Fruit fly (Drosophila melanogaster) whole organism, embryonic: ENCODE data around the gene mei-218.

Experiments
- CG10979 ChIP-seq: fragments of 200-800 bp; sonication (Bioruptor generic); optimal IDR thresholded peaks from 2 replicates; lab custom pipeline; 2018; ENCODE audit warnings: missing biosample characterization, mild to moderate bottlenecking, missing genetic modification characterization, moderate library complexity
- CG15011 ChIP-seq: fragments of 200-800 bp; sonication (Bioruptor generic); optimal IDR thresholded peaks from 3 replicates; lab custom pipeline; 2018; ENCODE audit warnings: missing biosample characterization, mild to moderate bottlenecking, missing genetic modification characterization
- CG15269 ChIP-seq: fragments of 200-800 bp; sonication (Bioruptor generic); optimal IDR thresholded peaks from 2 replicates; lab custom pipeline; 2018; ENCODE audit warnings: missing biosample characterization, mild to moderate bottlenecking, missing genetic modification characterization, moderate library complexity
- CG15696 ChIP-seq: fragments of 200-800 bp; sonication (Bioruptor generic); optimal IDR thresholded peaks from 2 replicates; lab custom pipeline; 2019; ENCODE audit warnings: missing biosample characterization, mild to moderate bottlenecking, missing genetic modification characterization, moderate library complexity
- CG17385 ChIP-seq: fragments of 200-800 bp; sonication (Bioruptor generic); optimal IDR thresholded peaks from 3 replicates; lab custom pipeline; 2018; ENCODE audit warnings: missing biosample characterization, mild to moderate bottlenecking, missing genetic modification characterization
- CG2875 ChIP-seq: fragments of 200-800 bp; sonication (Bioruptor generic); optimal IDR thresholded peaks from 2 replicates; lab custom pipeline; 2017; ENCODE audit warnings: missing biosample characterization, mild to moderate bottlenecking, missing genetic modification characterization, missing genetic modification reagents
- CG2889 ChIP-seq: fragments of 200-800 bp; sonication (Bioruptor generic); IDR thresholded peaks from 3 replicates; pipeline ENCODE4 v1.3.6; 2022; ENCODE audit warnings: missing biosample characterization, missing genetic modification characterization
- CG3065 ChIP-seq: fragments of 200-800 bp; sonication (Bioruptor generic); optimal IDR thresholded peaks from 2 replicates; lab custom pipeline; 2016; ENCODE audit warnings: missing biosample characterization, missing genetic modification characterization
- CG4360 ChIP-seq: fragments of 200-800 bp; sonication (Bioruptor generic); IDR thresholded peaks from 2 replicates; pipeline ENCODE4 v1.3.6; 2022; ENCODE audit warnings: missing biosample characterization, missing genetic modification characterization
- CG4707 ChIP-seq: fragments of 200-800 bp; sonication (Bioruptor generic); optimal IDR thresholded peaks from 2 replicates; lab custom pipeline; 2018; ENCODE audit warnings: missing biosample characterization, mild to moderate bottlenecking, missing genetic modification characterization, moderate library complexity
- CG5245 ChIP-seq: fragments of 200-800 bp; sonication (Bioruptor generic); optimal IDR thresholded peaks from 3 replicates; lab custom pipeline; 2016; ENCODE audit warnings: missing biosample characterization, missing genetic modification characterization
- CG6254 ChIP-seq: fragments of 200-800 bp; sonication (Bioruptor generic); optimal IDR thresholded peaks from 3 replicates; lab custom pipeline; 2017; ENCODE audit warnings: mild to moderate bottlenecking, missing biosample characterization, missing genetic modification reagents, missing genetic modification characterization
- CG8290 ChIP-seq, 3 experiments: fragments of 200-800 bp; sonication (Bioruptor generic); optimal IDR thresholded peaks; 2 replicates each; lab custom pipeline; 2016 to 2019; ENCODE audit warnings: missing biosample characterization in 3 of 3, missing genetic modification characterization in 3 of 3, mild to moderate bottlenecking in 2 of 3, moderate library complexity in 1 of 3
- CG8765 ChIP-seq: fragments of 200-800 bp; sonication (Bioruptor generic); IDR thresholded peaks from 2 replicates; pipeline ENCODE4 v1.3.6; 2022; ENCODE audit warnings: missing biosample characterization, missing genetic modification characterization
- CG9876 ChIP-seq: fragments of 200-800 bp; sonication (Bioruptor generic); optimal IDR thresholded peaks from 2 replicates; lab custom pipeline; 2016; ENCODE audit warnings: missing biosample characterization, missing genetic modification characterization
- Camta ChIP-seq: fragments of 200-800 bp; sonication (Bioruptor generic); optimal IDR thresholded peaks from 2 replicates; lab custom pipeline; 2016; ENCODE audit warnings: missing biosample characterization, missing genetic modification characterization
- D19B ChIP-seq: fragments of 200-800 bp; sonication (Bioruptor generic); optimal IDR thresholded peaks from 2 replicates; lab custom pipeline; 2017; ENCODE audit warnings: missing biosample characterization, mild to moderate bottlenecking, missing genetic modification characterization
- Dp ChIP-seq: fragments of 200-800 bp; sonication (Bioruptor generic); optimal IDR thresholded peaks from 2 replicates; lab custom pipeline; 2018; ENCODE audit warnings: missing biosample characterization, mild to moderate bottlenecking, missing genetic modification characterization, moderate library complexity
- Fer1 ChIP-seq: fragments of 200-800 bp; sonication (Bioruptor generic); optimal IDR thresholded peaks from 2 replicates; lab custom pipeline; 2017; ENCODE audit warnings: missing biosample characterization, mild to moderate bottlenecking, missing genetic modification characterization
- Lpt ChIP-seq: fragments of >200 bp; optimal IDR thresholded peaks from 2 replicates; lab custom pipeline; 2018; ENCODE audit warnings: missing biosample characterization, missing genetic modification characterization
- MESR4 ChIP-seq: fragments of 200-800 bp; sonication (Bioruptor generic); optimal IDR thresholded peaks from 2 replicates; lab custom pipeline; 2018; ENCODE audit warnings: missing biosample characterization, mild to moderate bottlenecking, missing genetic modification characterization, moderate library complexity
- Myb ChIP-seq: fragments of 200-800 bp; sonication (Bioruptor generic); optimal IDR thresholded peaks from 2 replicates; lab custom pipeline; 2016; ENCODE audit warnings: missing biosample characterization, missing genetic modification characterization
- Nf-YA ChIP-seq: fragments of 200-800 bp; sonication (Bioruptor generic); IDR thresholded peaks from 2 replicates; pipeline ENCODE4 v1.3.6; 2022; ENCODE audit warnings: missing biosample characterization, missing genetic modification characterization
- Ravus ChIP-seq: fragments of 200-800 bp; sonication (Bioruptor generic); IDR thresholded peaks from 2 replicates; pipeline ENCODE4 v1.3.6; 2022; ENCODE audit warnings: missing biosample characterization, missing genetic modification characterization
- Xbp1 ChIP-seq: fragments of 200-800 bp; sonication (Bioruptor generic); optimal IDR thresholded peaks from 3 replicates; lab custom pipeline; 2016; ENCODE audit warnings: missing biosample characterization, mild to moderate bottlenecking, missing genetic modification characterization
- bsh ChIP-seq, 2 experiments: fragments of 200-800 bp; sonication (Bioruptor generic); optimal IDR thresholded peaks; 2 replicates each; lab custom pipeline; 2017 to 2018; ENCODE audit warnings: mild to moderate bottlenecking in 2 of 2, missing biosample characterization in 2 of 2, missing genetic modification characterization in 2 of 2, moderate library complexity in 1 of 2
- chinmo ChIP-seq: fragments of 200-800 bp; sonication (Bioruptor generic); IDR thresholded peaks from 4 replicates; pipeline ENCODE4 v1.3.6; 2022; ENCODE audit warnings: missing biosample characterization, missing genetic modification characterization; ENCODE audit not compliant: partially characterized antibody
- corto ChIP-seq: fragments of 200-800 bp; sonication (Bioruptor generic); optimal IDR thresholded peaks from 2 replicates; lab custom pipeline; 2016; ENCODE audit warnings: missing biosample characterization, mild to moderate bottlenecking, missing genetic modification characterization, moderate library complexity
- dm ChIP-seq: fragments of 200-800 bp; sonication (Bioruptor generic); optimal IDR thresholded peaks from 3 replicates; lab custom pipeline; 2016; ENCODE audit warnings: missing biosample characterization, missing genetic modification characterization
- eve ChIP-seq, 2 experiments: fragments of >200 bp; optimal IDR thresholded peaks; 2 replicates each; lab custom pipeline; 2017; ENCODE audit warnings: missing biosample characterization in 2 of 2, missing genetic modification characterization in 2 of 2
- gcm2 ChIP-seq: fragments of 200-800 bp; sonication (Bioruptor generic); optimal IDR thresholded peaks from 2 replicates; lab custom pipeline; 2016; ENCODE audit warnings: missing biosample characterization, missing genetic modification characterization
- gro ChIP-seq: fragments of 200-800 bp; sonication (Bioruptor generic); optimal IDR thresholded peaks from 2 replicates; lab custom pipeline; 2016; ENCODE audit warnings: missing biosample characterization, missing genetic modification characterization
- lilli ChIP-seq: fragments of 200-800 bp; sonication (Bioruptor generic); optimal IDR thresholded peaks from 3 replicates; lab custom pipeline; 2016; ENCODE audit warnings: missing biosample characterization, missing genetic modification characterization
- lmd ChIP-seq: fragments of 200-800 bp; sonication (Bioruptor generic); IDR thresholded peaks from 2 replicates; pipeline ENCODE4 v1.3.6; 2022; ENCODE audit warnings: missing biosample characterization, missing genetic modification characterization
- lola ChIP-seq, 3 experiments: fragments of >200 bp in 2 of 3; fragments of 200-800 bp in 1 of 3; sonication (Bioruptor generic) in 1 of 3; optimal IDR thresholded peaks; 2 replicates each; lab custom pipeline; 2017 to 2019; ENCODE audit warnings: missing biosample characterization in 3 of 3, missing genetic modification characterization in 3 of 3, mild to moderate bottlenecking in 1 of 3, moderate library complexity in 1 of 3
- nau ChIP-seq: fragments of 200-800 bp; sonication (Bioruptor generic); optimal IDR thresholded peaks from 3 replicates; lab custom pipeline; 2017; ENCODE audit warnings: missing biosample characterization, mild to moderate bottlenecking, missing genetic modification characterization, missing genetic modification reagents
- onecut ChIP-seq: fragments of 200-800 bp; sonication (Bioruptor generic); IDR thresholded peaks from 2 replicates; pipeline ENCODE4 v1.3.6; 2022; ENCODE audit warnings: missing biosample characterization, missing genetic modification characterization
- pnt ChIP-seq: fragments of 200-800 bp; sonication (Bioruptor generic); optimal IDR thresholded peaks from 3 replicates; lab custom pipeline; 2016; ENCODE audit warnings: missing biosample characterization, missing genetic modification characterization
- pzg ChIP-seq: fragments of 200-800 bp; sonication (Bioruptor generic); optimal IDR thresholded peaks from 3 replicates; lab custom pipeline; 2018; ENCODE audit warnings: missing biosample characterization, mild to moderate bottlenecking, missing genetic modification characterization, moderate library complexity
- repo ChIP-seq: fragments of 200-800 bp; sonication (Bioruptor generic); optimal IDR thresholded peaks from 2 replicates; lab custom pipeline; 2016; ENCODE audit warnings: missing biosample characterization, missing genetic modification characterization
- ro ChIP-seq: fragments of 200-800 bp; sonication (Bioruptor generic); IDR thresholded peaks from 2 replicates; pipeline ENCODE4 v1.3.6; 2022; ENCODE audit warnings: missing biosample characterization, missing genetic modification characterization
- shn ChIP-seq: fragments of 200-800 bp; sonication (Bioruptor generic); optimal IDR thresholded peaks from 3 replicates; lab custom pipeline; 2016; ENCODE audit warnings: missing biosample characterization, missing genetic modification characterization
- trh ChIP-seq: fragments of 200-800 bp; sonication (Bioruptor generic); optimal IDR thresholded peaks from 2 replicates; lab custom pipeline; 2016; ENCODE audit warnings: missing biosample characterization, missing genetic modification characterization

Gene mei-218

DNA sequence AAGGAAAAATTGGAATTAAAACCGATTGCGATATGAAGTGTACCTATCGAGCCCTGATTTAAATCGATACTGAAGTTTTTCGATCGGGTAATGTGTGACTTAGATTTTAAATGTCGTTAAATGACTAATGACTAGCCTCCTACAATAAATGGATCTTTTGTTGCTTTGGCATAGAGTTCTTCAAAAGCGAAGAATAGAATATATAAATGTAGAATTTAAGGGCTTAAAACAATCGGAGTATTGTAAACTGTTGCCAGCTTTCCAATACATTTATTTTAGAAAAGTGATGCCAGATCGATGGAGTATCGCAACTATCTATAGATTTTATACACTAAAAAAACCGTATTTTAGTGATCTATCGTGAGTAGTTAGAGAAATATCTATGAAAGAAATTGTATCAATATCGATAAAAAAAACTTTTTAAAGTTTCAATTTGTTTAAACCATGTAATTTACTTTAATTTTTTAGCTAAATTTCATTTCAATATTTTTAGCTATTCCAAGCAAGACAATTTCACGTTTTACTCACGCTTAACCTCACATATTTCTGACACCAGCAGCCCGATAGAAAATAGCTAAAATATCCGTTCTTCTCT, at the start of gene mei-218, which contains the start of gene mei-217 (continued):
- no peak for TF ChIP-seq CG8765
- no peak for TF ChIP-seq CG8290 (GFP tag; optimal IDR thresholded peaks at IDR 0.05; lab: Kevin White, UChicago)
- TF ChIP-seq CG8290 (tag; optimal IDR thresholded peaks at IDR 0.05; lab: Kevin White, UChicago), result no peak
- peak; percentile 8 for TF ChIP-seq CG15696 (tag; lab: Kevin White, UChicago)
- no peak for TF ChIP-seq CG2875 (GFP tag; lab: Kevin White, UChicago)
- TF ChIP-seq shn (GFP tag; lab: Kevin White, UChicago), result no peak
- TF ChIP-seq gcm2 (GFP tag; lab: Kevin White, UChicago), result no peak
- TF ChIP-seq Myb, result peak; percentile 1
- TF ChIP-seq gro (GFP tag; lab: Kevin White, UChicago), result no peak
- TF ChIP-seq CG10979, result peak; percentile 1
- TF ChIP-seq CG15011 (GFP tag; lab: Kevin White, UChicago), result no peak
- TF ChIP-seq CG5245, result no peak
- TF ChIP-seq lola (GFP tag; optimal IDR thresholded peaks at IDR 0.05; lab: Kevin White, UChicago), result no peak
- no peak for TF ChIP-seq CG2889 (GFP tag; lab: Robert Waterston, UW)
- TF ChIP-seq lilli (GFP tag; lab: Kevin White, UChicago), result peak; percentile 32
- no peak for TF ChIP-seq MESR4 (GFP tag; lab: Kevin White, UChicago)
- no peak for TF ChIP-seq corto (GFP tag; lab: Kevin White, UChicago)
- TF ChIP-seq Fer1 (GFP tag; lab: Kevin White, UChicago), result no peak
- no peak for TF ChIP-seq eve (GFP tag; optimal IDR thresholded peaks at IDR 0.05; lab: Kevin White, UChicago)
- no peak for TF ChIP-seq CG6254 (GFP tag; lab: Kevin White, UChicago)
- no peak for TF ChIP-seq nau (GFP tag; lab: Kevin White, UChicago)
- no peak for TF ChIP-seq CG4707 (GFP tag; lab: Kevin White, UChicago)
- no peak for TF ChIP-seq bsh (GFP tag; optimal IDR thresholded peaks at IDR 0.05; lab: Kevin White, UChicago)
- no peak for TF ChIP-seq trh
- no peak for TF ChIP-seq onecut
- peak; percentile 26; the same call in 1 of the 2 replicates for TF ChIP-seq lmd (GFP tag; lab: Robert Waterston, UW)
- no peak for TF ChIP-seq D19B (GFP tag; lab: Kevin White, UChicago)
- no peak for TF ChIP-seq CG17385 (GFP tag; lab: Kevin White, UChicago)
- no peak for TF ChIP-seq CG4360 (GFP tag; lab: Robert Waterston, UW)
- peak; percentile 38 for TF ChIP-seq pzg
- TF ChIP-seq Lpt, result no peak
- no peak for TF ChIP-seq pnt (GFP tag; lab: Kevin White, UChicago)
- TF ChIP-seq dm (GFP tag; lab: Kevin White, UChicago), result no peak
- TF ChIP-seq CG9876 (GFP tag; lab: Kevin White, UChicago), result no peak
- no peak for TF ChIP-seq ro (GFP tag; lab: Robert Waterston, UW)
- no peak for TF ChIP-seq chinmo (GFP tag; lab: Robert Waterston, UW)
- no peak for TF ChIP-seq CG3065 (GFP tag; lab: Kevin White, UChicago)
- no peak for TF ChIP-seq CG15269 (tag; lab: Kevin White, UChicago)
- TF ChIP-seq Nf-YA, result no peak
- no peak for TF ChIP-seq Ravus (GFP tag; lab: Robert Waterston, UW)
- peak; percentile 40 for TF ChIP-seq Dp (GFP tag; lab: Kevin White, UChicago)
- TF ChIP-seq repo (GFP tag; lab: Kevin White, UChicago), result no peak
- no peak for TF ChIP-seq Camta
- peak; percentile 40 for TF ChIP-seq Xbp1
